Fruit fly (Drosophila melanogaster) S2 (cell line): Measurements from ENCODE around the gene LPCAT.

Source experiments
- CG8478 ChIP-seq: fragments of >200 bp; optimal IDR thresholded peaks from 2 replicates; lab custom pipeline; 2018
- CTCF ChIP-seq, 2 experiments: fragments of >200 bp; optimal IDR thresholded peaks; 2 replicates each; lab custom pipeline; 2018

- TF ChIP-seq CG8478 (lab: Kevin White, UChicago) (no peak), CTCF (optimal IDR thresholded peaks at IDR 0.05; lab: Kevin White, UChicago) (no peak)
Measured at dm6 chrX:9581869-9582268, 2.1 kb upstream of the LPCAT start.
